Fruit fly (Drosophila melanogaster): ENCODE measurements around the gene CG3587.

DNA sequence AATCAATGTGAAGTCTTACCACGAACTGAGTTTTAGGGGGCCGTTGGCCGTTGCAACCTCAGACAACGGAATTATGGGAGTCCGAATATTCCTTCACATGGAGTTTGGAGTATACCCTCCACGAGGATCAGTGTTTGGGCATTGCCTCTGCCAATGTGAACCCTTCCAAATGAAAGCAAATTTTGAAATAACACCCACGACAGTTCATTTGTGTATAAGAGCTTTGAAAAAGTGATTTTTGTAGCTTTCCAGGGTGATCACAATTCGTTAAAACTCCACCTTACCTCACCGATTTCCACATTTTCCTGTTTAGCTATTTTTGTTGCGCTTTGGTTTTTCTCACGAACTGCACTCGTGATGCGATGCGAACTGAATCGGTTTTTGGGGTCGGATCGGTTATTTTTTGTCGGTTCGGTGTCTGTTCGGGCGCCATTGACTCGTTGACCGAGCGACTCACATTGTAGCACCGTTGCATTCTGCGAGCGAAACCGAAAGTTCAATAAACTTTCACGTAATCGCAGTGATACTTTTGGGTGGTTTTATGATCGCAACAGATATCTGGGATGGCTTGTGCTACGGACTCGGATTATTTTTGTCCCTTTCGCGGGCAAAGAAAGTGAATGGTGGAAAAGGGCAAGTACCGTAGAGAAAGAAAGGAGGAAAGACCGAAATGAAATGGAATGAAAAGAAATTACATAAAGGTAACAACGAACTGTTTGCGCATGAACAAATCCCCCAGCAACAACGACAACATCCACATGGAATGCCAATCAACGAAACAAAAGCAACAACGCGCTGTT, 29.9 kb downstream of the CG3587 start:
- TF ChIP-seq CG34367 (tag; optimal IDR thresholded peaks at IDR 0.05) (no peak), CG13204 (GFP tag; optimal IDR thresholded peaks at IDR 0.05) (no peak), CG15710 (tag; optimal IDR thresholded peaks at IDR 0.05) (no peak), CG17806 (tag; optimal IDR thresholded peaks at IDR 0.05) (no peak), CG8159 (tag; optimal IDR thresholded peaks at IDR 0.05) (no peak), gl (tag; optimal IDR thresholded peaks at IDR 0.05) (no peak), Ets98B (GFP tag; IDR thresholded peaks at IDR 0.05) (peak; percentile 70), D1 (tag; optimal IDR thresholded peaks at IDR 0.05) (no peak), CG14655 (GFP tag; optimal IDR thresholded peaks at IDR 0.05) (peak; percentile 14), CG12605 (GFP tag; IDR thresholded peaks at IDR 0.05) (no peak), Pif1B (GFP tag; optimal IDR thresholded peaks at IDR 0.05) (no peak), EcR (GFP tag; optimal IDR thresholded peaks at IDR 0.05) (no peak)

Data from whole organism, pupa.